Fruit fly (Drosophila melanogaster) whole organism: ENCODE data around the gene CG12947.

Experiments
- CG8478 ChIP-seq: fragments of >200 bp; optimal IDR thresholded peaks from 2 replicates; lab custom pipeline; 2018; ENCODE audit warnings: inconsistent platforms
- Dll ChIP-seq: fragments of >200 bp; optimal IDR thresholded peaks from 2 replicates; lab custom pipeline; 2017
- EcR ChIP-seq, 2 experiments: fragments of >200 bp; optimal IDR thresholded peaks; 2 replicates each; lab custom pipeline; 2017; ENCODE audit warnings: missing biosample characterization in 2 of 2, missing genetic modification characterization in 2 of 2, missing genetic modification reagents in 2 of 2
- pan ChIP-seq: fragments of >200 bp; optimal IDR thresholded peaks from 2 replicates; lab custom pipeline; 2017
- psq ChIP-seq: fragments of >200 bp; optimal IDR thresholded peaks from 2 replicates; lab custom pipeline; 2017

DNA sequence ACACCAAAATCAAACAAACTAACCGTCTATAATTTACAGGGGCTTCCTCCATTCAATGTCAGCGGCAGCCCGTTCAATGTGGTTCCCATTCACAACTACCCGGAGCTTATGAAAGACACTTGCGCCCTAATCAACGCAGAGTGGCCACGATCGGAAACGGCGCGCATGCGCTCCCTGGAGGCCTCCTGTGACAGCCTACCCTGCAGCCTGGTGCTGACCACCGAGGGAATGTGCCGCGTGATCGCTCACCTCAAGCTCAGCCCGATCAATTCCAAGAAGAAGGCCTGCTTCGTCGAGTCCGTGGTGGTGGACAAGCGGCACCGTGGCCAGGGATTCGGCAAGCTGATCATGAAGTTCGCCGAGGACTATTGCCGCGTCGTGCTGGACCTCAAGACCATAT lies 11.0 kb upstream of the CG12947 start, which contains the start of gene MED6:
- TF ChIP-seq Dll (no peak), CG8478 (lab: Kevin White, UChicago) (no peak), psq (lab: Kevin White, UChicago) (no peak), EcR (GFP tag; optimal IDR thresholded peaks at IDR 0.05; lab: Kevin White, UChicago) (no peak), pan (lab: Kevin White, UChicago) (no peak)
